Worm (Caenorhabditis elegans) whole organism, early embryonic: ENCODE measurements around the gene vhl-1.

ENCODE experiments used
- B0310.2 ChIP-seq: sonication (generic microtip); optimal IDR thresholded peaks from 2 replicates; lab custom pipeline; 2016; ENCODE audit warnings: mild to moderate bottlenecking, missing genetic modification characterization, missing compliant biosample characterization
- F13C5.2 ChIP-seq: sonication (generic microtip); optimal IDR thresholded peaks from 2 replicates; lab custom pipeline; 2017; ENCODE audit warnings: mild to moderate bottlenecking, missing genetic modification characterization, inconsistent platforms, missing compliant biosample characterization
- aly-1 ChIP-seq: sonication (generic microtip); optimal IDR thresholded peaks from 2 replicates; lab custom pipeline; 2016; ENCODE audit warnings: missing genetic modification characterization, missing compliant biosample characterization
- ama-1 ChIP-seq: fragments of 150-350 bp; optimal IDR thresholded peaks from 2 replicates; lab custom pipeline; 2014
- ceh-13 ChIP-seq: fragments of 200-800 bp; sonication (Bioruptor generic); optimal IDR thresholded peaks from 2 replicates; lab custom pipeline; 2018; ENCODE audit warnings: mild to moderate bottlenecking, missing genetic modification characterization, missing compliant biosample characterization
- ceh-36 ChIP-seq: sonication (generic microtip); optimal IDR thresholded peaks from 2 replicates; lab custom pipeline; 2016; ENCODE audit warnings: missing genetic modification characterization, inconsistent platforms, missing compliant biosample characterization
- ets-7 ChIP-seq: sonication (generic microtip); optimal IDR thresholded peaks from 2 replicates; lab custom pipeline; 2016; ENCODE audit warnings: missing genotype, missing genetic modification characterization, missing compliant biosample characterization
- flt-1 ChIP-seq: fragments of 200-800 bp; sonication (Bioruptor generic); IDR thresholded peaks from 2 replicates; pipeline ENCODE4 v1.3.6; 2022; ENCODE audit warnings: missing genetic modification characterization, missing compliant biosample characterization
- hmbx-1 ChIP-seq: sonication (generic microtip); optimal IDR thresholded peaks from 2 replicates; lab custom pipeline; 2016; ENCODE audit warnings: mild to moderate bottlenecking, missing genetic modification characterization, missing compliant biosample characterization
- hmg-4 ChIP-seq: fragments of 200-800 bp; sonication (Bioruptor generic); optimal IDR thresholded peaks from 2 replicates; lab custom pipeline; 2018; ENCODE audit warnings: mild to moderate bottlenecking, missing genetic modification characterization, missing compliant biosample characterization
- hnd-1 ChIP-seq: sonication (generic microtip); optimal IDR thresholded peaks from 2 replicates; lab custom pipeline; 2016; ENCODE audit warnings: missing genetic modification characterization, missing compliant biosample characterization
- pes-1 ChIP-seq: fragments of 200-800 bp; sonication (Bioruptor generic); IDR thresholded peaks from 2 replicates; pipeline ENCODE4 v1.3.6; 2022; ENCODE audit warnings: missing genetic modification reagents, missing genetic modification characterization, missing compliant biosample characterization
- scrt-1 ChIP-seq: fragments of 200-800 bp; sonication (Bioruptor generic); IDR thresholded peaks from 2 replicates; pipeline ENCODE4 v1.3.6; 2022; ENCODE audit warnings: missing genetic modification characterization, missing compliant biosample characterization
- sea-1 ChIP-seq: fragments of 200-800 bp; sonication (Bioruptor generic); conservative IDR thresholded peaks from 2 replicates; pipeline ENCODE4 v1.3.6; 2022; ENCODE audit warnings: missing genetic modification characterization, missing compliant biosample characterization
- tbx-11 ChIP-seq: fragments of 200-800 bp; sonication (Bioruptor generic); IDR thresholded peaks from 2 replicates; pipeline ENCODE4 v1.3.6; 2022; ENCODE audit warnings: missing genetic modification characterization, missing compliant biosample characterization
- tbx-37 ChIP-seq: fragments of 200-800 bp; sonication (Bioruptor generic); conservative IDR thresholded peaks from 2 replicates; pipeline ENCODE4 v1.3.6; 2022; ENCODE audit warnings: missing genetic modification reagents, missing genetic modification characterization, missing compliant biosample characterization
- tra-4 ChIP-seq: sonication (generic microtip); optimal IDR thresholded peaks from 2 replicates; lab custom pipeline; 2017; ENCODE audit warnings: missing genetic modification characterization, missing compliant biosample characterization

The vhl-1 gene

DNA sequence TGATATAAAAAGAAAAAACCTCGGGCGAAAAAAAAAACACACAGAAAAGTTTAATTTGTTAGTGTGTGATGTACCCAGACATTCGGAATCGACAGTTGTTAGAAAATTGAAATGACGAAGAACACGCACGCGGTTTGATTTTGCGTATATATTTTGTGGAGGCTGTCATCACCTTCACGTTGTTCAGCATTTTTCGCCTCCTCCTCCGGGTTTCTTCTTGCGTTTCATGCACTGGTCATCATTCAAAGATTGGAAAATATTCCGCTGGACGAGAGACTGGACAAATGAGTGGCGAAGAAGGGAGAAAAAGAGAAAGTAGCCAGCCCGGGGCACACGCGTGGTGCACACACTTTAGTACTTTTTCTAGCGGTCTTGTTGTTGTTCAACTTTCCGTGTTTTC lies 37.7 kb downstream of the vhl-1 start:
- no peak for TF ChIP-seq B0310.2 (tag; lab: Kevin White, UChicago)
- TF ChIP-seq ceh-13 (GFP tag; lab: Kevin White, UChicago), result no peak
- no peak for TF ChIP-seq tra-4
- TF ChIP-seq scrt-1 (GFP tag; lab: Robert Waterston, UW), result no peak
- TF ChIP-seq hmg-4 (GFP tag; lab: Kevin White, UChicago), result no peak
- no peak for TF ChIP-seq tbx-37 (GFP tag; lab: Robert Waterston, UW)

DNA sequence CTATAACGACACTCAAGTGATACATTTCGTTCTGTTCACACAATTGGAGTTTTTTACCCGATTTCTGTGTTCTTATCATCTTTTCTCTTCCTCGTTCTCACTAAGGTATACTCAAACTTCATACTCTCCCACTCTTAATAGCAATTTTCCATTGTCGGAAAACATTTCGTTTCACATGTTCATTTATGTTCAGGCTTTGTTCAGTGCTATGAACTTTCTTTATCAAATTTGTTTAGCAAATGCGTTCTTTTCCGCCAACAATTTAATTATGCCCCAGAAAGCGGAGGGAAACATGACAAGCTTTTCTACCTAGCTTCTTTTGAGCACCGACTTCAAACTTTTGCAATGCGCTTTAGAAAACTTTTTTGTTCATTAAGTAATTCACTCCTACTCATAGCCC lies 38.3 kb downstream of the vhl-1 start:
- no peak for TF ChIP-seq aly-1 (tag; lab: Kevin White, UChicago)
- no peak for TF ChIP-seq ceh-36 (tag; lab: Kevin White, UChicago)
- no peak for TF ChIP-seq hnd-1 (tag; lab: Kevin White, UChicago)
- no peak for TF ChIP-seq pes-1 (GFP tag; lab: Robert Waterston, UW)
- no peak for TF ChIP-seq ets-7 (tag; lab: Kevin White, UChicago)
- no peak for TF ChIP-seq F13C5.2
- no peak for TF ChIP-seq tra-4
- TF ChIP-seq hmg-4 (GFP tag; lab: Kevin White, UChicago), result no peak
- TF ChIP-seq ama-1 (lab: Kevin White, UChicago), result no peak
- no peak for TF ChIP-seq flt-1 (GFP tag; lab: Robert Waterston, UW)
- no peak for TF ChIP-seq sea-1 (GFP tag; lab: Robert Waterston, UW)
- no peak for TF ChIP-seq B0310.2 (tag; lab: Kevin White, UChicago)
- no peak for TF ChIP-seq hmbx-1 (tag; lab: Kevin White, UChicago)
- TF ChIP-seq tbx-11 (GFP tag; lab: Robert Waterston, UW), result no peak
- TF ChIP-seq tbx-37 (GFP tag; lab: Robert Waterston, UW), result no peak

DNA sequence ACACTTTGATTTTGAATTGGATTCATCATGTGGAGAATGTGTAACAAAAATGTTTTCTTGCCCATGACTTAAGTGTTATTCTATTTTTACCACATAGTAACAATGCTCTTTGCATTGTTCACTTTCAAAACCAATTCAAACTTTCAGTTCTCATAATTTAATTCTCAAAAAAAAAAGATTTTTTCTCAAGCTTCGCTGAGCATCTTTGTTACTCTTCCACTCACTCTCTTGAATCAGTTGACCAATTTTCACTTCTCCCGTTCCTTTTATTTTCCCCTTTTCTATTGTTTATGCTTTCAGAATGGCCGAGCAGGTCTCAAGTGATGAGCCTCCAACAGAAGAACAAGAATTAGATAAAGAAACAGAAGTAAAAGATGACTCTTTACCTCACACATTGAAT lies 39.0 kb downstream of the vhl-1 start, which contains the start of gene oct-2:
Gene oct-2, plus strand, starts transcription at position 301 of the 400 bp plus-strand sequence.
- TF ChIP-seq flt-1 (GFP tag; lab: Robert Waterston, UW), result no peak

DNA sequence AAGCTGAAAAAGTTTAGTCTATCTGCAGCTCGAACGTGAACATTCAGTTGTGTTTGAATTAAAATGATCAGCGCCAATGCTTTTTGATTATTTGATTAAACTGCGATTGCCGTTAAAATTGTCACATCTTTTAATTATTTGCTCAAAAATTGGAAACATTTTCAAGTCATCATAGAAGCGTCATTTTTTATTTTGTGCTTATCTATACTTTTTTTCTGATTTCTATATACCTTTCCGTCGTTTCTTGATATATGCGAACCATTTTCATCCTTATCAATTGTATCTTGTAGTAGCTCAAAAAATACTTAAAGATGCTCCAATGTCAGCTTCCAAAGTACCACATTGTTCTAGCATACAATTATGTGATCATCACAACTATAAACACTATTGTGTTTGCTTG lies 44.1 kb downstream of the vhl-1 start:
- TF ChIP-seq scrt-1 (GFP tag; lab: Robert Waterston, UW) (no peak), tbx-37 (GFP tag; lab: Robert Waterston, UW) (no peak), B0310.2 (tag; lab: Kevin White, UChicago) (no peak), ceh-13 (GFP tag; lab: Kevin White, UChicago) (no peak), ama-1 (lab: Kevin White, UChicago) (no peak), F13C5.2 (no peak), sea-1 (GFP tag; lab: Robert Waterston, UW) (no peak), tbx-11 (GFP tag; lab: Robert Waterston, UW) (no peak), hmbx-1 (tag; lab: Kevin White, UChicago) (no peak), ceh-36 (tag; lab: Kevin White, UChicago) (no peak), pes-1 (GFP tag; lab: Robert Waterston, UW) (no peak), hnd-1 (tag; lab: Kevin White, UChicago) (no peak), hmg-4 (GFP tag; lab: Kevin White, UChicago) (no peak), flt-1 (GFP tag; lab: Robert Waterston, UW) (no peak), tra-4 (no peak), aly-1 (tag; lab: Kevin White, UChicago) (no peak)

DNA sequence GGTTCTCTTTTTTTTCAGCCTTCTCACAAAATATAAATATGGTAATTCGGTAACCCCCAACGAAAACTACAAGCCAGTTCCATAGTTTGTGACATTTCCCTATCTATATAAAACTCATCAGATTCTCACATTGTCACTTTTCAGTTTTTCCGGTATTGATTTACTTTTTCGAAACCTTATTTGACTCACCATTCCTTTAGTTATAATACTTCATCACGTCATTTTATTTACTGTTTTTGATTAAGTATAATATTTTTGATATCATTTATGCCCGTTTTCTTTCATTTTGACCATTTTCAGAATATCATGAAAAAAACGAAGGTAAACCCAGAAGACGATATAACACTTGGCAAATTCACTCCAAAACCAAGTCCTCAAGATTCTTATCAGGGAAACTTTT lies 44.7 kb downstream of the vhl-1 start, which contains the start of gene pgp-3:
Gene pgp-3, plus strand, starts transcription at position 301 of the 400 bp plus-strand sequence.
- TF ChIP-seq sea-1 (GFP tag; lab: Robert Waterston, UW) (no peak), ceh-13 (GFP tag; lab: Kevin White, UChicago) (no peak), tbx-37 (GFP tag; lab: Robert Waterston, UW) (no peak), hmg-4 (GFP tag; lab: Kevin White, UChicago) (no peak), flt-1 (GFP tag; lab: Robert Waterston, UW) (no peak), F13C5.2 (no peak), ceh-36 (tag; lab: Kevin White, UChicago) (no peak), tbx-11 (GFP tag; lab: Robert Waterston, UW) (no peak), pes-1 (GFP tag; lab: Robert Waterston, UW) (no peak), ama-1 (lab: Kevin White, UChicago) (no peak), ets-7 (tag; lab: Kevin White, UChicago) (no peak), B0310.2 (tag; lab: Kevin White, UChicago) (no peak), aly-1 (tag; lab: Kevin White, UChicago) (no peak), hnd-1 (tag; lab: Kevin White, UChicago) (no peak), hmbx-1 (tag; lab: Kevin White, UChicago) (no peak), tra-4 (no peak)

DNA sequence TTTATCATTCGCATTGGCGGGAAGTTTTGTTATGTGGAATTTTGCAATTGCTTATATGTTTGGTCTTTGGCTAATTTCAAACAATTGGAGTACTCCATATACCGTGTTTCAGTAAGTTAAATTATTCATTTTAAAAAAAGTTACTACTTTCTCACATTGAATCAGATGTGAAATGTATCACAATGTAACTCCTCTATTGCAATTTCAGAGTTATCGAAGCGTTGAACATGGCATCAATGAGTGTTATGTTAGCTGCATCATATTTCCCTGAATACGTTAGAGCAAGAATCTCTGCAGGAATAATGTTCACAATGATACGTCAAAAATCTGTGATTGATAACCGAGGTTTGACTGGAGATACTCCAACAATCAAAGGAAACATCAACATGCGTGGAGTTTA lies 48.7 kb downstream of the vhl-1 start:
- TF ChIP-seq F13C5.2 (no peak), hmbx-1 (tag; lab: Kevin White, UChicago) (no peak)

DNA sequence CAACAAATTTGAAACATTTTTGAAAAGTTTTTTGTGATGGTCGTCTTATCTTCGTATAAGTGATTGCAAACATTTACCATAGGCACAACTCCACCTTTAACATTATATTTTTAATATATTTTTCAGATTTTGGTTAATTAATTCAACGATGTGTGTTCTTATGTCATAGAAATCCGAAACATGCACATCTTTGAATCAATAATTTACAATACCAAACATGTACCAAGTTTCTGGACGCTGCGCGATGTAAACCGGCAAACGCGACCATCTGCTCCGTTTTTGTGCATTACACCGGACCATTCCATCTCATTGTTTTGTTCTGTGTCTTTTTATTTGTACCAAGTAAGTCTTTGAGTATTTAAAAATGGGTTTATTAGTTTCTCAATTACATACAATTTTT lies 50.4 kb downstream of the vhl-1 start, which contains the start of gene pgp-4:
Gene pgp-4, plus strand, starts transcription at position 301 of the 400 bp plus-strand sequence.
- no peak for TF ChIP-seq scrt-1 (GFP tag; lab: Robert Waterston, UW)
- no peak for TF ChIP-seq ets-7 (tag; lab: Kevin White, UChicago)
- TF ChIP-seq sea-1 (GFP tag; lab: Robert Waterston, UW), result no peak
- no peak for TF ChIP-seq hnd-1 (tag; lab: Kevin White, UChicago)
- TF ChIP-seq hmg-4 (GFP tag; lab: Kevin White, UChicago), result no peak
- no peak for TF ChIP-seq pes-1 (GFP tag; lab: Robert Waterston, UW)
- TF ChIP-seq ceh-36 (tag; lab: Kevin White, UChicago), result no peak
- TF ChIP-seq B0310.2 (tag; lab: Kevin White, UChicago), result no peak
- TF ChIP-seq hmbx-1 (tag; lab: Kevin White, UChicago), result no peak
- no peak for TF ChIP-seq ama-1 (lab: Kevin White, UChicago)
- no peak for TF ChIP-seq tra-4
- no peak for TF ChIP-seq F13C5.2
